Fruit fly (Drosophila melanogaster) whole organism, prepupa: ENCODE data around the gene Pdss2.

Experiments used
- CG11762 ChIP-seq: fragments of 200-800 bp; sonication (Bioruptor generic); optimal IDR thresholded peaks from 3 replicates; lab custom pipeline; 2016; ENCODE audit warnings: missing biosample characterization, missing genetic modification characterization; ENCODE audit not compliant: insufficient read depth
- Met ChIP-seq: fragments of 200-800 bp; sonication (Bioruptor generic); optimal IDR thresholded peaks from 3 replicates; lab custom pipeline; 2016; ENCODE audit warnings: missing biosample characterization, missing genetic modification characterization
- Sox14 ChIP-seq: fragments of 200-800 bp; sonication (Bioruptor generic); optimal IDR thresholded peaks from 3 replicates; lab custom pipeline; 2016; ENCODE audit warnings: missing biosample characterization, missing genetic modification characterization
- net ChIP-seq: fragments of 200-800 bp; sonication (Bioruptor generic); optimal IDR thresholded peaks from 3 replicates; lab custom pipeline; 2016; ENCODE audit warnings: missing biosample characterization, missing genetic modification characterization
- pdm3 ChIP-seq: fragments of 200-800 bp; sonication (Bioruptor generic); optimal IDR thresholded peaks from 3 replicates; lab custom pipeline; 2016; ENCODE audit warnings: missing biosample characterization, missing genetic modification characterization

DNA sequence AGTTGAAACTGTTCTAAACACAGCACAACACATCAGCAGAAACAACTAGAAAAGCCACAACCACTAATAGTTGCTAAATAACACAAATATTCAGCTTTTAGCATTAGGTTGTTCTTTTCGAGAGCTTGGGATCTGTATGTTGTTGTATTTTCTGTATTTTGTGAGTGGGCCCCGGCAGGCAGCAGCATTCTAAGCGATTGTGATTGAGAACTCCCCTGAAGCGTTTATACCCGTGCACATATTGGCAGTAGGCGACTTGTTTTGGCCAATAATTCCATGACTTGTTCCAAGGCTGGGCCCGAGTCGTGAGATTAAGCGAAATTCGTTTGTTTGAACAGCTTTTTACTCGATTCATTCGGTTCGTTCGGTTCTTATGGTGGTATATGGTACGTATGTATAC lies 34.3 kb downstream of the Pdss2 start:
- no peak for TF ChIP-seq Met
- TF ChIP-seq CG11762 (GFP tag; lab: Kevin White, UChicago): no peak
- TF ChIP-seq Sox14 (GFP tag; lab: Kevin White, UChicago): no peak
- TF ChIP-seq pdm3 (GFP tag; lab: Kevin White, UChicago): no peak
- TF ChIP-seq net (GFP tag; lab: Kevin White, UChicago): no peak
